Fruit fly (Drosophila melanogaster): Measurements from ENCODE around the gene CG14223.
A peak's percentile ranks its signal among the peaks of the same experiment; 100 is the strongest.

The CG14223 gene

DNA sequence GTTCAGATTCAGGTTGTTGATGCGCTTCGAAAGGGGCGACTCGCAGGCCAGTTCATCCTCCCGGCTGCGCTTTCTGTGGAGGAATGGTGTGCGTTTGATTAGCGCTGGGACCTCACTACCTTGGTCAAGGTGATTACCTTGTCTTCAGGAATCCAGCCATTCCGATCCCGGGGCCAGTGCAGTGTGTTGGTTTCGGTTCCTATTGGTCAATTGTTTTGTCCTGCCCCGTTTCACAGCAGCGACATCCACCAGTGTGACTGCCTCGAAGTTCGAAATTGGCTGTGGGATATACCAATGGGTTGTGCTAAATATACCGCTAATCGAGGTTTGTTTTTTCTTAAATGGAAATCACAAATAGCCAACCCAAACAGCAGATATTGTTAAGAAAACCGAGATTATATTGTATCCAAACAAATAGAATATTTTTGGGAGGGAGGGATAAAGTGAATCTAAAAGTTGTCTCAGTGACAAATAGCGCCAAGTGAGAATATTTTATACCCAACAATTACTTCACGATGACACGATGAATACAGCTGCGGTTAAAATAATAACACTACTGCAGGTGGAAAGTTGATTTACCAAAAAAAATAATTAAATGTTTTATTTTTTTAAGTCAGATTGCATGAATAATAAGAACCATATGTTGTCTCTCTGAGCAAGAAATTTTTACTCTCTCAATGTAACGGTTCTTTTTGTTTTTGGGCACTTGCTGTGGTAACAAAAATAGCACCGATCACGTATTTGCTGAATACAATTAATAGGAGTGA, 31.2 kb upstream of the CG14223 start, which contains the start of gene CG14229 (continued):
- TF ChIP-seq Rx (GFP tag; IDR thresholded peaks at IDR 0.05) = no peak
- no peak for TF ChIP-seq CG6654 (GFP tag; optimal IDR thresholded peaks at IDR 0.05)
- no peak for TF ChIP-seq CG42726 (GFP tag; IDR thresholded peaks at IDR 0.05; ENCODE audit: partially characterized antibody)
- no peak for TF ChIP-seq Trl (optimal IDR thresholded peaks at IDR 0.05)
- TF ChIP-seq Trl (GFP tag; optimal IDR thresholded peaks at IDR 0.05) = no peak
- TF ChIP-seq CG13775 (GFP tag; optimal IDR thresholded peaks at IDR 0.05) = peak; percentile 3
- TF ChIP-seq gcm2 (GFP tag; optimal IDR thresholded peaks at IDR 0.05) = no peak
- TF ChIP-seq odd (GFP tag; optimal IDR thresholded peaks at IDR 0.05) = no peak
- TF ChIP-seq chn (GFP tag; optimal IDR thresholded peaks at IDR 0.05) = no peak
- TF ChIP-seq CG16863 (GFP tag; optimal IDR thresholded peaks at IDR 0.05) = no peak
- TF ChIP-seq Ptx1 (GFP tag; IDR thresholded peaks at IDR 0.05) = peak; percentile 52
- TF ChIP-seq CG33557 (GFP tag; optimal IDR thresholded peaks at IDR 0.05) = no peak
- no peak for TF ChIP-seq wek (GFP tag; optimal IDR thresholded peaks at IDR 0.05)
- no peak for TF ChIP-seq CG8089 (GFP tag; optimal IDR thresholded peaks at IDR 0.05)
- peak; percentile 8 for TF ChIP-seq CG2712 (tag; optimal IDR thresholded peaks at IDR 0.05)
- no peak for TF ChIP-seq zen (tag; optimal IDR thresholded peaks at IDR 0.05)
- no peak for TF ChIP-seq CG16815 (GFP tag; optimal IDR thresholded peaks at IDR 0.05)
- no peak for TF ChIP-seq gcm (GFP tag; optimal IDR thresholded peaks at IDR 0.05)
- TF ChIP-seq CG10959 (GFP tag; IDR thresholded peaks at IDR 0.05) = no peak
- TF ChIP-seq HHEX (GFP tag; optimal IDR thresholded peaks at IDR 0.05) = no peak
- TF ChIP-seq bbx (GFP tag; IDR thresholded peaks at IDR 0.05; ENCODE audit: partially characterized antibody) = no peak
- peak; percentile 48 for TF ChIP-seq Med (GFP tag)
- no peak for TF ChIP-seq ci (GFP tag; IDR thresholded peaks at IDR 0.05)
- no peak for TF ChIP-seq Optix (GFP tag; IDR thresholded peaks at IDR 0.05)
- no peak for TF ChIP-seq shn (GFP tag; optimal IDR thresholded peaks at IDR 0.05)
- no peak for TF ChIP-seq CG12744 (GFP tag; optimal IDR thresholded peaks at IDR 0.05)
- TF ChIP-seq cwo (GFP tag; optimal IDR thresholded peaks at IDR 0.05) = no peak
- peak; percentile 44 for TF ChIP-seq pzg (GFP tag; optimal IDR thresholded peaks at IDR 0.05)
- TF ChIP-seq Camta (GFP tag; optimal IDR thresholded peaks at IDR 0.05) = no peak
- no peak for TF ChIP-seq CG15514 (GFP tag; optimal IDR thresholded peaks at IDR 0.05)
- no peak for TF ChIP-seq CG2116 (GFP tag; optimal IDR thresholded peaks at IDR 0.05)
- peak; percentile 3 for TF ChIP-seq phol (tag; optimal IDR thresholded peaks at IDR 0.05)
- peak; percentile 23; the same call in 1 of the 2 replicates for TF ChIP-seq vvl (GFP tag; IDR thresholded peaks at IDR 0.05)
- TF ChIP-seq Eip74EF (GFP tag; optimal IDR thresholded peaks at IDR 0.05) = no peak
- no peak for TF ChIP-seq cg (GFP tag; optimal IDR thresholded peaks at IDR 0.05)
- TF ChIP-seq CG15479 (GFP tag; optimal IDR thresholded peaks at IDR 0.05) = no peak
- no peak for TF ChIP-seq Stat92E (GFP tag; optimal IDR thresholded peaks at IDR 0.05)
- 0 out of 2 replicates have a peak, but pooled peaks have one; percentile 16 for TF ChIP-seq amos (GFP tag; IDR thresholded peaks at IDR 0.05; ENCODE audit: partially characterized antibody)
- 0 out of 3 replicates have a peak, but pooled peaks have one; percentile 23 for TF ChIP-seq gce (GFP tag; IDR thresholded peaks at IDR 0.05)
- no peak for TF ChIP-seq CG3163 (GFP tag; optimal IDR thresholded peaks at IDR 0.05)
- TF ChIP-seq Ssrp (tag; optimal IDR thresholded peaks at IDR 0.05) = no peak
- TF ChIP-seq Mrtf (GFP tag; IDR thresholded peaks at IDR 0.05) = no peak
- peak; percentile 38 for TF ChIP-seq slbo (GFP tag; IDR thresholded peaks at IDR 0.05)
- no peak for TF ChIP-seq Atf6 (GFP tag; IDR thresholded peaks at IDR 0.05)
- 0 out of 2 replicates have a peak, but pooled peaks have one; percentile 17 for TF ChIP-seq CG32772 (GFP tag; IDR thresholded peaks at IDR 0.05)
- no peak for TF ChIP-seq Ets65A (GFP tag)
- no peak for TF ChIP-seq pho (GFP tag; optimal IDR thresholded peaks at IDR 0.05)
- no peak for TF ChIP-seq ac (GFP tag; optimal IDR thresholded peaks at IDR 0.05)
- TF ChIP-seq CG17361 (GFP tag; IDR thresholded peaks at IDR 0.05) = no peak
- TF ChIP-seq mam (GFP tag; optimal IDR thresholded peaks at IDR 0.05) = no peak

Data from whole organism, embryonic.